Worm (Caenorhabditis elegans) whole organism, mixed stage, embryonic: ENCODE results near the gene M7.7.

Source experiments
- lsy-2 ChIP-seq: fragments of 150-350 bp; optimal IDR thresholded peaks from 2 replicates; lab custom pipeline; 2014; ENCODE audit warnings: missing biosample characterization, missing genetic modification characterization
- nhr-237 ChIP-seq: fragments of 150-350 bp; optimal IDR thresholded peaks from 2 replicates; lab custom pipeline; 2014; ENCODE audit warnings: missing biosample characterization, missing genetic modification characterization
- nhr-76 ChIP-seq: sonication (generic microtip); optimal IDR thresholded peaks from 2 replicates; lab custom pipeline; 2017; ENCODE audit warnings: missing biosample characterization, missing genetic modification characterization
- snpc-4 ChIP-seq: fragments of 150-350 bp; optimal IDR thresholded peaks from 2 replicates; lab custom pipeline; 2014; ENCODE audit warnings: missing biosample characterization, missing genetic modification characterization
- unc-39 ChIP-seq: fragments of 150-350 bp; optimal IDR thresholded peaks from 2 replicates; lab custom pipeline; 2014; ENCODE audit warnings: missing biosample characterization, missing genetic modification characterization

DNA sequence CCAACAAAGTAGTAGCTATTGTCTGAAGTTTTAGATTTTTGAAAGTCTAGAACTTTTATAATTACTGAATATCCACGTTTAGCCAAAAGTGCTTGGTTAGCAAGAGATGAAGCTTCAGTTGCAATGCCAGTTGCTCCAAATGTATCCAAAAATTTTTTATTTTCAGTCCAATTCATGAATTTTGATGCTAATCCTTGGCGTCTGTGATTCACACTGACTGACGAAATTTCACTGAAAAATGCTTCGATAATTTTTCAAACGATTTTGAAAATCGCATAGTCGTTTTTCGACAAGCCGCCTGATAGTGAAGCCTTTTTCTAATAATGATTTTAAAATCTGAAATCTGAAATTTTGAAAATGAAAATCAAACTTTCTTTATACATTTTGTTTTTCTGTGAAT lies 4.4 kb downstream of the M7.7 start:
- TF ChIP-seq nhr-76 (tag; lab: Kevin White, UChicago) (no peak), unc-39 (tag; lab: Kevin White, UChicago) (no peak), nhr-237 (no peak), snpc-4 (tag; lab: Kevin White, UChicago) (no peak), lsy-2 (tag; lab: Kevin White, UChicago) (no peak)
